Worm (Caenorhabditis elegans) whole organism, L1 larva: ENCODE measurements around the gene grd-14.

ENCODE experiments used
- aha-1 ChIP-seq: fragments of 150-350 bp; optimal IDR thresholded peaks from 2 replicates; lab custom pipeline; 2014; ENCODE audit warnings: missing biosample characterization, missing genetic modification characterization
- alr-1 ChIP-seq: fragments of 200-800 bp; sonication (Bioruptor generic); optimal IDR thresholded peaks from 2 replicates; lab custom pipeline; 2018; ENCODE audit warnings: borderline replicate concordance, mild to moderate bottlenecking, missing genetic modification characterization, missing compliant biosample characterization
- aly-2 ChIP-seq: fragments of 150-350 bp; optimal IDR thresholded peaks from 2 replicates; lab custom pipeline; 2014; ENCODE audit warnings: missing biosample characterization, missing genetic modification characterization
- ceh-63 ChIP-seq: fragments of 200-800 bp; sonication (Bioruptor generic); optimal IDR thresholded peaks from 2 replicates; lab custom pipeline; 2018; ENCODE audit warnings: mild to moderate bottlenecking, missing genetic modification characterization, missing compliant biosample characterization
- lin-15B ChIP-seq: fragments of 150-350 bp; sonication (generic microtip); optimal IDR thresholded peaks from 3 replicates; lab custom pipeline; 2014; ENCODE audit warnings: missing biosample characterization, missing genetic modification characterization
- snu-23 ChIP-seq: sonication (generic microtip); optimal IDR thresholded peaks from 2 replicates; lab custom pipeline; 2016; ENCODE audit warnings: missing genetic modification characterization, missing compliant biosample characterization
- ztf-11 ChIP-seq, 2 experiments: sonication (generic microtip); optimal IDR thresholded peaks; 2 replicates each; lab custom pipeline; 2016 to 2017; ENCODE audit warnings: missing genetic modification characterization in 2 of 2, missing biosample characterization in 1 of 2, missing compliant biosample characterization in 1 of 2

DNA sequence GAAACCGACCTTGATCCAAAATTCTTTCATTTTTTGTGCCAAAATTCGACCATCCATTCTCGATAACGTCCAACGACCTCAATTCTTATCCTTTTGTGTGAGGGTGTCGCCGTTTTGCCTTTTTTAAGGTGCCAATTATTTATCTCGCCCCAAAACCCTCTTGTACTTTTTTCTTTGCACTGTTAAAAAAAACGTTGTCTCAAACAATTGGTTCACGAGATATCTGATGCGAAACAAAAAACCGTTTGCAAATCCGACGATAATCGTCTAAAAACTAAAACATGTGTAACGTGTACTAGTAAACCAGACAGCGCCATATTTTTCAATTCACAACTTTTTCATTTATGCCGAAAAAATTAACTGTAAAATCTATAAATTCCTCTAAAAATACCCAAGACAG is 42.5 kb upstream of the grd-14 start, which contains the start of gene F16F9.3:
- TF ChIP-seq snu-23 (GFP tag; lab: Kevin White, UChicago) (no peak), aly-2 (tag; lab: Kevin White, UChicago) (no peak), ztf-11 (tag; optimal IDR thresholded peaks at IDR 0.05; lab: Kevin White, UChicago) (no peak), ceh-63 (GFP tag; lab: Kevin White, UChicago) (no peak), alr-1 (tag; lab: Kevin White, UChicago) (no peak), aha-1 (tag; lab: Kevin White, UChicago) (no peak), lin-15B (tag; lab: Kevin White, UChicago) (no peak)
